Worm (Caenorhabditis elegans) whole organism, dauer: ENCODE results near the gene paqr-3.

Source experiments
- unc-62 ChIP-seq: sonication (generic microtip); optimal IDR thresholded peaks from 2 replicates; lab custom pipeline; 2017; ENCODE audit warnings: missing biosample characterization, missing genetic modification reagents, missing genetic modification characterization

Gene paqr-3

DNA sequence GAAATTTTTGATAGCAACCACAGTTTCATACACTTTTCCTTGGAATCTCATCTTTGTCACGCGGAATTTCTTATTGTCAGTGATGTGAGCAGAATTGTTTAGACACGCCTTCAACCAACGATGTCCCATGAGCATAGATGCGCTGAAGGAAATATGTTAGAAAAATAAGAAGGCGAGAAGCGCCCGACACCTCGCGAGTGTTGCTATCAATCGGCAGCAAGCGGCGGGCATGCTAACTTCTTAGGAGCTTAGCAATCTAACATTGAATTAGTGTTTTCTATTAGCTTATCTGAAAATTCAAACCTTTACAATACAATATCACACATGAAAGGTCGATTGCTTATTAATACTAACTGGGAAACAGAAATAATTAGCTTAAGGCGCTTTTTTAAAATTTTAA is 47.7 kb downstream of the paqr-3 start:
- no peak for TF ChIP-seq unc-62 (GFP tag; lab: Kevin White, UChicago)

DNA sequence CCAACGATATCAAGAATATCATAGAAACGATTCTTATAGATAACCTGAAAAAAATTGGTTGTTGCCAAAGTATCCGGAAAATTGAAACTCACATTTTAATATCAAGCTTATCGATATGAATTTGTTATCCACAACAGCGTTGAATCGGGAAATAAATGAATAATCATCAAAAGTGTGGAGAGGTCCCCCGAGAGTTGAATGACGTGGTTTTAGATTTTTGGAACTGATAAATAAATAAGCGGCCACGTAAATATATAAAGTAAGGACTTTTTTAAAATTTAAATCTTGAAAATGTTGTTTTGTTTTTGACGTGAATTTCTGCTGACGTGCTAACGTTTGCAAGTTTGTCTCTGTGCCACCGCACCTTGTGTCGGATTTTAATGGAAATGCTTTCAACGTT is 49.1 kb downstream of the paqr-3 start, which contains the start of gene Y67A10A.3:
Y67A10A.3 (minus strand) TSS at position 101 of the 400 bp plus-strand sequence.
- TF ChIP-seq unc-62 (GFP tag; lab: Kevin White, UChicago), result no peak
